Worm (Caenorhabditis elegans) whole organism, L2 larva: Measurements from ENCODE around the gene E04F6.10.

Source experiments
- egl-27 ChIP-seq: sonication (generic microtip); optimal IDR thresholded peaks from 3 replicates; lab custom pipeline; 2017; ENCODE audit warnings: missing biosample characterization, missing genetic modification reagents, missing genetic modification characterization
- fos-1 ChIP-seq: fragments of 150-350 bp; optimal IDR thresholded peaks from 2 replicates; lab custom pipeline; 2014; ENCODE audit warnings: missing biosample characterization, missing genetic modification characterization
- nhr-10 ChIP-seq: sonication (generic microtip); optimal IDR thresholded peaks from 2 replicates; lab custom pipeline; 2017; ENCODE audit warnings: missing biosample characterization, missing genetic modification characterization
- zag-1 ChIP-seq: fragments of 150-350 bp; optimal IDR thresholded peaks from 2 replicates; lab custom pipeline; 2014; ENCODE audit warnings: missing biosample characterization, missing genetic modification characterization
- ztf-11 ChIP-seq: sonication (generic microtip); optimal IDR thresholded peaks from 2 replicates; lab custom pipeline; 2017; ENCODE audit warnings: missing biosample characterization, missing genetic modification characterization

DNA sequence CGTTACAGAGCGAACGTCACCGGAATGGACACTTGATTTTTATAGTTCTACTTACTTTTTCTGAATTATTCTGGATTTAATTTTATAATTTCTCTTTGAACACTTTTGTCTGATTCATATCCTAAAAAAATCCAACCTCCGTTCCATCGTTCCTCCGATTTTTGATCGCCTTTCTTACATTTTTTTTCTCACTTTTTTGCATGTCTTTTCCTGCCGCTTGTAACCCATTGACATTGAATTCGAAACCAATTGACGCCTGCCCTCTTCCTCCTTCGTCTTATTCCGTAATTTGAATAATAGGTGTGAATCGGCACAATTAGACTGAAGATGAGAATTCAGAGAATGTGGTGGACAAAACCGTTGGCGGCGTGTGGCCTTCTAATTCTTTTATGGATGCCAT, 28.6 kb upstream of the E04F6.10 start, which contains the start of gene skpo-3:
- TF ChIP-seq fos-1 (tag; lab: Kevin White, UChicago) (no peak), nhr-10 (tag; lab: Kevin White, UChicago) (no peak), egl-27 (tag; lab: Kevin White, UChicago) (no peak), zag-1 (tag; lab: Kevin White, UChicago) (no peak), ztf-11 (tag; lab: Kevin White, UChicago) (no peak)
